Fruit fly (Drosophila melanogaster) whole organism, adult: ENCODE measurements around the gene CG9360.
"Not testable (repeated sequence)": the region's sequence is repeated elsewhere in the genome, so short reads cannot be mapped to it uniquely, and the experiment has no call there.

Experiments
- CG11617 ChIP-seq: fragments of 200-800 bp; sonication (Bioruptor generic); optimal IDR thresholded peaks from 2 replicates; lab custom pipeline; 2017; ENCODE audit warnings: mild to moderate bottlenecking, missing biosample characterization, missing genetic modification reagents, missing genetic modification characterization
- CG12768 ChIP-seq: fragments of 200-800 bp; sonication (Bioruptor generic); optimal IDR thresholded peaks from 2 replicates; lab custom pipeline; 2017; ENCODE audit warnings: missing biosample characterization, missing genetic modification characterization, mild to moderate bottlenecking, moderate library complexity, missing genetic modification reagents
- CG14711 ChIP-seq: fragments of 200-800 bp; sonication (Bioruptor generic); optimal IDR thresholded peaks from 2 replicates; lab custom pipeline; 2018; ENCODE audit warnings: missing biosample characterization, mild to moderate bottlenecking, missing genetic modification characterization, moderate library complexity
- CG1620 ChIP-seq: fragments of 200-800 bp; sonication (Bioruptor generic); optimal IDR thresholded peaks from 2 replicates; lab custom pipeline; 2016; ENCODE audit warnings: missing biosample characterization, missing genetic modification characterization
- CG33017 ChIP-seq: fragments of 200-800 bp; sonication (Bioruptor generic); optimal IDR thresholded peaks from 2 replicates; lab custom pipeline; 2018; ENCODE audit warnings: missing biosample characterization, mild to moderate bottlenecking, missing genetic modification characterization, moderate library complexity
- CG5204 ChIP-seq: fragments of 200-800 bp; sonication (Bioruptor generic); optimal IDR thresholded peaks from 2 replicates; lab custom pipeline; 2016; ENCODE audit warnings: missing biosample characterization, missing genetic modification characterization
- CG7045 ChIP-seq: fragments of 200-800 bp; sonication (Bioruptor generic); optimal IDR thresholded peaks from 2 replicates; lab custom pipeline; 2017; ENCODE audit warnings: missing biosample characterization, mild to moderate bottlenecking, missing genetic modification characterization
- CG7101 ChIP-seq: fragments of 200-800 bp; sonication (Bioruptor generic); optimal IDR thresholded peaks from 2 replicates; lab custom pipeline; 2018; ENCODE audit warnings: missing biosample characterization, mild to moderate bottlenecking, missing genetic modification characterization, moderate library complexity
- Clk ChIP-seq: fragments of 200-800 bp; sonication (Bioruptor generic); optimal IDR thresholded peaks from 2 replicates; lab custom pipeline; 2017; ENCODE audit warnings: missing biosample characterization, missing genetic modification characterization
- Crg-1 ChIP-seq: fragments of 200-800 bp; sonication (Bioruptor generic); optimal IDR thresholded peaks from 2 replicates; lab custom pipeline; 2016; ENCODE audit warnings: missing biosample characterization, missing genetic modification characterization
- Hr96 ChIP-seq: fragments of 200-800 bp; sonication (Bioruptor generic); optimal IDR thresholded peaks from 2 replicates; lab custom pipeline; 2016; ENCODE audit warnings: missing biosample characterization, missing genetic modification characterization
- Mnt ChIP-seq: fragments of 200-800 bp; sonication (Bioruptor generic); optimal IDR thresholded peaks from 2 replicates; lab custom pipeline; 2016; ENCODE audit warnings: missing biosample characterization, mild to moderate bottlenecking, missing genetic modification characterization
- bab1 ChIP-seq: fragments of 200-800 bp; sonication (Bioruptor generic); optimal IDR thresholded peaks from 3 replicates; lab custom pipeline; 2019; ENCODE audit warnings: missing biosample characterization, mild to moderate bottlenecking, missing genetic modification characterization, moderate library complexity
- cic ChIP-seq: fragments of 200-800 bp; sonication (Bioruptor generic); optimal IDR thresholded peaks from 2 replicates; lab custom pipeline; 2017; ENCODE audit warnings: missing biosample characterization, mild to moderate bottlenecking, missing genetic modification characterization, moderate library complexity
- cnc ChIP-seq, 2 experiments: fragments of >200 bp; optimal IDR thresholded peaks; 2 replicates each; lab custom pipeline; 2017
- kay ChIP-seq: fragments of 200-800 bp; sonication (Bioruptor generic); peaks from one replicate; lab custom pipeline; 2016; ENCODE audit warnings: missing biosample characterization, missing genetic modification characterization, borderline replicate concordance
- ovo ChIP-seq: fragments of 200-800 bp; sonication (Bioruptor generic); optimal IDR thresholded peaks from 2 replicates; lab custom pipeline; 2016; ENCODE audit warnings: missing biosample characterization, missing genetic modification characterization
- pad ChIP-seq: fragments of 200-800 bp; sonication (Bioruptor generic); optimal IDR thresholded peaks from 3 replicates; lab custom pipeline; 2017; ENCODE audit warnings: missing biosample characterization, missing genetic modification characterization, mild to moderate bottlenecking, moderate library complexity, missing genetic modification reagents
- tj ChIP-seq: fragments of 200-800 bp; sonication (Bioruptor generic); optimal IDR thresholded peaks from 3 replicates; lab custom pipeline; 2017; ENCODE audit warnings: missing biosample characterization, mild to moderate bottlenecking, missing genetic modification characterization, moderate library complexity
- toe ChIP-seq: fragments of 200-800 bp; sonication (Bioruptor generic); optimal IDR thresholded peaks from 2 replicates; lab custom pipeline; 2016; ENCODE audit warnings: missing biosample characterization, missing genetic modification characterization

The CG9360 gene

dm6 chrX:11769435-11769834 is 5.0 kb upstream of the CG9360 start:
- TF ChIP-seq CG14711 (tag; lab: Kevin White, UChicago) (no peak), Clk (no peak), CG33017 (tag; lab: Kevin White, UChicago) (no peak)

dm6 chrX:11756892-11757291 is 7.5 kb downstream of the CG9360 start:
- TF ChIP-seq toe (GFP tag; lab: Kevin White, UChicago) (no peak), tj (GFP tag; lab: Kevin White, UChicago) (no peak), Crg-1 (no peak), bab1 (no peak), CG33017 (tag; lab: Kevin White, UChicago) (no peak), Clk (no peak), CG12768 (GFP tag; lab: Kevin White, UChicago) (no peak), CG11617 (GFP tag; lab: Kevin White, UChicago) (no peak), cic (GFP tag; lab: Kevin White, UChicago) (no peak), CG5204 (no peak), pad (GFP tag; lab: Kevin White, UChicago) (no peak)

DNA sequence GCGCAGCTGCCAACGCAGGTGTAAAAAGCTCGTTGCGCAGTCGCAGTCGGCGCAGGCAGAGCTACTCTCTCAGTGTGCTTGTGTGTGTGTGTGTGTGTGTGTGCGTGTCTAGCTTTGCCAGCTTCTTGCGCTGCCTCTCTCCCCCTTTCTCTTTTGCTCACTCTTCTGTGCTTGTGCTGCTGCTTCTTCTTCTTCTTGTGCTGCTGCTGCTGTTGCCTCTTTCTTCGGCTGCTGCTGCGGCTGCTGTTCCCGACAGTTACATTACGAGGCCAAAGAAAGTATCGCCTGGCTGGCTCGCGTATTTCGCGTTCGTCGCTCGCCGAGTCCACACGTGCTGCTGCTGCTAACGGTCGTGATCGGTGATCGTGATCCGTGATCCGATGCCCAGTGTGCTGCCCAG is 10.4 kb downstream of the CG9360 start, which contains the start of gene m:
m (plus strand) TSS at position 301 of the 400 bp plus-strand sequence.
- TF ChIP-seq CG33017 (tag; lab: Kevin White, UChicago); cic (GFP tag; lab: Kevin White, UChicago); tj (GFP tag; lab: Kevin White, UChicago): not testable (repeated sequence)

DNA sequence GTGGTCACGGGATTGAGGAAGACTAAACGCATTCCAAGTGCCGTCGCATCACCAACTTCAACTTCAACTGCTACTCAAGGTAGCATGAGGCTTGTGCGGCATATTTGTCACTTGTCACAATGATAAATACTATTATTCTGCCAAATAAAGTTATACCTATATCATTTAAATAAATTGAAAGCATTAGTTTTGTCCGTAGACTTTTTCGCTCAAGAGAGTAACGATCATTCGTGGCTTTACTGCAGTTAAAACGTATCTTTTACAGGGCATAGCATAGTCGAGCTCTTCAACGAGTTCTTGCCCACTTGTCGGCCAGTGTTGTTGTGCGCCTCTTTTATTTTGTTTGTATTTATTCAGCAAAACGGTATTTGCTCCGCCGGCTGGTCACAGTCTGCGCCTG is 28.0 kb downstream of the CG9360 start:
- TF ChIP-seq CG7045 (GFP tag; lab: Kevin White, UChicago), result no peak
- no peak for TF ChIP-seq CG1620 (GFP tag; lab: Kevin White, UChicago)
- TF ChIP-seq Hr96 (GFP tag; lab: Kevin White, UChicago), result no peak
- no peak for TF ChIP-seq cic (GFP tag; lab: Kevin White, UChicago)
- no peak for TF ChIP-seq cnc (optimal IDR thresholded peaks at IDR 0.05; lab: Kevin White, UChicago)

dm6 chrX:11733795-11734194 is 30.6 kb downstream of the CG9360 start, which contains the start of gene inaF-A:
Gene inaF-A (minus strand): TSS chrX:11733895.
- no peak for TF ChIP-seq CG7101 (tag; lab: Kevin White, UChicago)
- TF ChIP-seq bab1, result no peak
- TF ChIP-seq CG5204, result no peak
- TF ChIP-seq CG12768 (GFP tag; lab: Kevin White, UChicago), result no peak
- no peak for TF ChIP-seq toe (GFP tag; lab: Kevin White, UChicago)
- TF ChIP-seq CG7045 (GFP tag; lab: Kevin White, UChicago), result no peak
- no peak for TF ChIP-seq cnc (optimal IDR thresholded peaks at IDR 0.05; lab: Kevin White, UChicago)
- no peak for TF ChIP-seq pad (GFP tag; lab: Kevin White, UChicago)
- no peak for TF ChIP-seq Hr96 (GFP tag; lab: Kevin White, UChicago)
- no peak for TF ChIP-seq tj (GFP tag; lab: Kevin White, UChicago)
- no peak for TF ChIP-seq CG11617 (GFP tag; lab: Kevin White, UChicago)
- no peak for TF ChIP-seq Crg-1
- no peak for TF ChIP-seq CG14711 (tag; lab: Kevin White, UChicago)
- no peak for TF ChIP-seq Clk
- TF ChIP-seq cic (GFP tag; lab: Kevin White, UChicago), result no peak

- TF ChIP-seq Clk (no peak), Mnt (GFP tag; lab: Kevin White, UChicago) (no peak), kay (GFP tag; lab: Kevin White, UChicago) (no peak)
Measured at dm6 chrX:11732670-11733069, 31.7 kb downstream of the CG9360 start, which contains the start of gene inaF-B. Gene inaF-B (minus strand): TSS chrX:11732770.

- no peak for TF ChIP-seq CG5204
- no peak for TF ChIP-seq ovo (GFP tag; lab: Kevin White, UChicago)
- no peak for TF ChIP-seq bab1
Measured at dm6 chrX:11731665-11732064, 32.7 kb downstream of the CG9360 start, which contains the start of gene inaF-C. Gene inaF-C (minus strand): TSS chrX:11731765.

DNA sequence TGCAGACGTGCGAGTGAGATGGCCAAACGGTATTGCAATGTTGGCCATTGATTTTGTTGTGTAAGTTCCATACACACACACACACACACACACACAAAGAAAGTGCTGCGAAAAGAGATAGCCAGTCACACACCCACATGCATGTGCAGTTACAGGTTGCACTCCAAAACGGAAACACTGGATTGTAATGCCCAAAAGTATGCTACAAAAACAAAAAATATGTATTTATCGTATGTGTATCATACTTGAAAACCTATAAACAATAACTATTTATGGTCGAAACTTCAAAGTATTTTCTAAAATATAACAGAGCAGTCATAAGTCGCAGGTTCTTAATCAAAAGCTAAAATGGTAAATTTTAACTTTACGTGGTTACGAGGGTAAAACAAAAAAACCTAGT is 34.4 kb downstream of the CG9360 start:
- TF ChIP-seq CG14711 (tag; lab: Kevin White, UChicago) (no peak), CG7045 (GFP tag; lab: Kevin White, UChicago) (peak; percentile 58), Hr96 (GFP tag; lab: Kevin White, UChicago) (peak; percentile 35), cic (GFP tag; lab: Kevin White, UChicago) (no peak), pad (GFP tag; lab: Kevin White, UChicago) (peak; percentile 6), Clk (no peak), CG33017 (tag; lab: Kevin White, UChicago) (no peak), CG5204 (peak; percentile 57), bab1 (no peak), CG11617 (GFP tag; lab: Kevin White, UChicago) (peak; percentile 16), Mnt (GFP tag; lab: Kevin White, UChicago) (no peak), CG12768 (GFP tag; lab: Kevin White, UChicago) (peak; percentile 38), CG1620 (GFP tag; lab: Kevin White, UChicago) (no peak), CG7101 (tag; lab: Kevin White, UChicago) (peak; percentile 23), Crg-1 (no peak), toe (GFP tag; lab: Kevin White, UChicago) (no peak), tj (GFP tag; lab: Kevin White, UChicago) (peak; percentile 3), ovo (GFP tag; lab: Kevin White, UChicago) (no peak), cnc (optimal IDR thresholded peaks at IDR 0.05; lab: Kevin White, UChicago) (no peak), kay (GFP tag; lab: Kevin White, UChicago) (no peak)
